Fruit fly (Drosophila melanogaster): ENCODE measurements around the gene PH4alphaNE1.

The PH4alphaNE1 gene

dm6 chr3R:30459066-30459935 lies 40.8 kb downstream of the PH4alphaNE1 start, which contains the start of the genes CG2224 and CDase (continued):
- no peak for TF ChIP-seq lmd (GFP tag; IDR thresholded peaks at IDR 0.05)
- peak; percentile 62 for TF ChIP-seq CG15514 (GFP tag; optimal IDR thresholded peaks at IDR 0.05)
- TF ChIP-seq cwo (GFP tag; optimal IDR thresholded peaks at IDR 0.05): no peak
- TF ChIP-seq Hsf (GFP tag; optimal IDR thresholded peaks at IDR 0.05): no peak
- TF ChIP-seq ci (GFP tag; IDR thresholded peaks at IDR 0.05): no peak
- no peak for TF ChIP-seq oc (tag; optimal IDR thresholded peaks at IDR 0.05)
- no peak for TF ChIP-seq dm (GFP tag; optimal IDR thresholded peaks at IDR 0.05)
- no peak for TF ChIP-seq CG2202 (tag; optimal IDR thresholded peaks at IDR 0.05)
- no peak for TF ChIP-seq ems (GFP tag; optimal IDR thresholded peaks at IDR 0.05)
- no peak for TF ChIP-seq jigr1 (GFP tag; IDR thresholded peaks at IDR 0.05)
- TF ChIP-seq MESR4 (GFP tag; optimal IDR thresholded peaks at IDR 0.05): peak; percentile 56
- no peak for TF ChIP-seq Poxn (GFP tag; IDR thresholded peaks at IDR 0.05)
- TF ChIP-seq CG8478 (optimal IDR thresholded peaks at IDR 0.05): no peak
- TF ChIP-seq CG31388 (GFP tag; optimal IDR thresholded peaks at IDR 0.05): no peak
- TF ChIP-seq pan (optimal IDR thresholded peaks at IDR 0.05): no peak
- TF ChIP-seq pan (GFP tag; optimal IDR thresholded peaks at IDR 0.05 in 1 of 2, IDR thresholded peaks at IDR 0.05 in 1 of 2): no peak
- peak; percentile 68 for TF ChIP-seq Sry-δ (GFP tag; optimal IDR thresholded peaks at IDR 0.05)
- no peak for TF ChIP-seq CG30431 (GFP tag; optimal IDR thresholded peaks at IDR 0.05)
- TF ChIP-seq Bteb2 (GFP tag; optimal IDR thresholded peaks at IDR 0.05): no peak
- no peak for TF ChIP-seq CG31365 (tag; optimal IDR thresholded peaks at IDR 0.05)
- no peak for TF ChIP-seq Ada2b (GFP tag; IDR thresholded peaks at IDR 0.05)
- no peak for TF ChIP-seq CkIIα-i1 (GFP tag; IDR thresholded peaks at IDR 0.05)
- no peak for TF ChIP-seq Dip2 (GFP tag; IDR thresholded peaks at IDR 0.05)
- TF ChIP-seq bbx (GFP tag; IDR thresholded peaks at IDR 0.05; ENCODE audit: partially characterized antibody): peak; percentile 94
- no peak for TF ChIP-seq CG9797 (GFP tag; optimal IDR thresholded peaks at IDR 0.05)
- TF ChIP-seq tio (GFP tag; optimal IDR thresholded peaks at IDR 0.05): no peak
- TF ChIP-seq grn (GFP tag; optimal IDR thresholded peaks at IDR 0.05): no peak
- TF ChIP-seq ase (GFP tag; IDR thresholded peaks at IDR 0.05): no peak

- TF ChIP-seq CG6791 (GFP tag; IDR thresholded peaks at IDR 0.05; ENCODE audit: partially characterized antibody): no peak
- no peak for TF ChIP-seq Eip74EF (GFP tag; optimal IDR thresholded peaks at IDR 0.05)
- TF ChIP-seq CoRest (tag; optimal IDR thresholded peaks at IDR 0.05): no peak
- TF ChIP-seq slp2 (GFP tag; optimal IDR thresholded peaks at IDR 0.05): no peak
- no peak for TF ChIP-seq ap (GFP tag; IDR thresholded peaks at IDR 0.05)
- no peak for TF ChIP-seq scrt (GFP tag; optimal IDR thresholded peaks at IDR 0.05)
- TF ChIP-seq row (GFP tag; IDR thresholded peaks at IDR 0.05): no peak
- TF ChIP-seq CG10543 (GFP tag; optimal IDR thresholded peaks at IDR 0.05): no peak
- no peak for TF ChIP-seq CG6765 (GFP tag; optimal IDR thresholded peaks at IDR 0.05)
- TF ChIP-seq CG12391 (tag; optimal IDR thresholded peaks at IDR 0.05): no peak
- TF ChIP-seq maf-S (GFP tag; optimal IDR thresholded peaks at IDR 0.05): no peak
- no peak for TF ChIP-seq crp (GFP tag; optimal IDR thresholded peaks at IDR 0.05)
- TF ChIP-seq CG12236 (GFP tag; optimal IDR thresholded peaks at IDR 0.05): no peak
- no peak for TF ChIP-seq CG10274 (GFP tag; optimal IDR thresholded peaks at IDR 0.05)
- TF ChIP-seq Usf (GFP tag; optimal IDR thresholded peaks at IDR 0.05): no peak
- peak; percentile 24 for TF ChIP-seq CG8478 (optimal IDR thresholded peaks at IDR 0.05)
- no peak for TF ChIP-seq klu (GFP tag; IDR thresholded peaks at IDR 0.05)
- no peak for TF ChIP-seq CG4360 (GFP tag; IDR thresholded peaks at IDR 0.05)
- no peak for TF ChIP-seq MESR4 (GFP tag; optimal IDR thresholded peaks at IDR 0.05)
- TF ChIP-seq Dfd (GFP tag; optimal IDR thresholded peaks at IDR 0.05): peak in 1 of 2 experiments; percentile 26
- TF ChIP-seq esg (GFP tag; conservative IDR thresholded peaks at IDR 0.05): no peak
- TF ChIP-seq stwl (tag; optimal IDR thresholded peaks at IDR 0.05): no peak
- no peak for TF ChIP-seq Doc3 (GFP tag; IDR thresholded peaks at IDR 0.05; ENCODE audit: partially characterized antibody)
Observed at dm6 chr3R:30455817-30456544, 44.1 kb downstream of the PH4alphaNE1 start, which contains the start of gene aralar1. aralar1 (minus strand) TSS chr3R:30455867.
